Worm (Caenorhabditis elegans) whole organism, early embryonic: ENCODE data around the gene srv-22.

ENCODE experiments used
- B0310.2 ChIP-seq: sonication (generic microtip); optimal IDR thresholded peaks from 2 replicates; lab custom pipeline; 2016; ENCODE audit warnings: mild to moderate bottlenecking, missing genetic modification characterization, missing compliant biosample characterization
- F13C5.2 ChIP-seq: sonication (generic microtip); optimal IDR thresholded peaks from 2 replicates; lab custom pipeline; 2017; ENCODE audit warnings: mild to moderate bottlenecking, missing genetic modification characterization, inconsistent platforms, missing compliant biosample characterization
- aly-1 ChIP-seq: sonication (generic microtip); optimal IDR thresholded peaks from 2 replicates; lab custom pipeline; 2016; ENCODE audit warnings: missing genetic modification characterization, missing compliant biosample characterization
- ama-1 ChIP-seq: fragments of 150-350 bp; optimal IDR thresholded peaks from 2 replicates; lab custom pipeline; 2014
- ceh-13 ChIP-seq: fragments of 200-800 bp; sonication (Bioruptor generic); optimal IDR thresholded peaks from 2 replicates; lab custom pipeline; 2018; ENCODE audit warnings: mild to moderate bottlenecking, missing genetic modification characterization, missing compliant biosample characterization
- ceh-36 ChIP-seq: sonication (generic microtip); optimal IDR thresholded peaks from 2 replicates; lab custom pipeline; 2016; ENCODE audit warnings: missing genetic modification characterization, inconsistent platforms, missing compliant biosample characterization
- ets-7 ChIP-seq: sonication (generic microtip); optimal IDR thresholded peaks from 2 replicates; lab custom pipeline; 2016; ENCODE audit warnings: missing genotype, missing genetic modification characterization, missing compliant biosample characterization
- flt-1 ChIP-seq: fragments of 200-800 bp; sonication (Bioruptor generic); IDR thresholded peaks from 2 replicates; pipeline ENCODE4 v1.3.6; 2022; ENCODE audit warnings: missing genetic modification characterization, missing compliant biosample characterization
- hmbx-1 ChIP-seq: sonication (generic microtip); optimal IDR thresholded peaks from 2 replicates; lab custom pipeline; 2016; ENCODE audit warnings: mild to moderate bottlenecking, missing genetic modification characterization, missing compliant biosample characterization
- hmg-4 ChIP-seq: fragments of 200-800 bp; sonication (Bioruptor generic); optimal IDR thresholded peaks from 2 replicates; lab custom pipeline; 2018; ENCODE audit warnings: mild to moderate bottlenecking, missing genetic modification characterization, missing compliant biosample characterization
- hnd-1 ChIP-seq: sonication (generic microtip); optimal IDR thresholded peaks from 2 replicates; lab custom pipeline; 2016; ENCODE audit warnings: missing genetic modification characterization, missing compliant biosample characterization
- pes-1 ChIP-seq: fragments of 200-800 bp; sonication (Bioruptor generic); IDR thresholded peaks from 2 replicates; pipeline ENCODE4 v1.3.6; 2022; ENCODE audit warnings: missing genetic modification reagents, missing genetic modification characterization, missing compliant biosample characterization
- scrt-1 ChIP-seq: fragments of 200-800 bp; sonication (Bioruptor generic); IDR thresholded peaks from 2 replicates; pipeline ENCODE4 v1.3.6; 2022; ENCODE audit warnings: missing genetic modification characterization, missing compliant biosample characterization
- sea-1 ChIP-seq: fragments of 200-800 bp; sonication (Bioruptor generic); conservative IDR thresholded peaks from 2 replicates; pipeline ENCODE4 v1.3.6; 2022; ENCODE audit warnings: missing genetic modification characterization, missing compliant biosample characterization
- tbx-11 ChIP-seq: fragments of 200-800 bp; sonication (Bioruptor generic); IDR thresholded peaks from 2 replicates; pipeline ENCODE4 v1.3.6; 2022; ENCODE audit warnings: missing genetic modification characterization, missing compliant biosample characterization
- tbx-37 ChIP-seq: fragments of 200-800 bp; sonication (Bioruptor generic); conservative IDR thresholded peaks from 2 replicates; pipeline ENCODE4 v1.3.6; 2022; ENCODE audit warnings: missing genetic modification reagents, missing genetic modification characterization, missing compliant biosample characterization
- tra-4 ChIP-seq: sonication (generic microtip); optimal IDR thresholded peaks from 2 replicates; lab custom pipeline; 2017; ENCODE audit warnings: missing genetic modification characterization, missing compliant biosample characterization

srv-22 gene

ce11 chrIV:5839178-5839577, 40.6 kb downstream of the srv-22 start, which contains the start of gene C06E7.2:
C06E7.2 (plus strand) TSS chrIV:5839478.
- TF ChIP-seq ama-1 (lab: Kevin White, UChicago) (no peak), tbx-37 (GFP tag; lab: Robert Waterston, UW) (no peak), flt-1 (GFP tag; lab: Robert Waterston, UW) (no peak)

- TF ChIP-seq flt-1 (GFP tag; lab: Robert Waterston, UW), result no peak
- TF ChIP-seq ama-1 (lab: Kevin White, UChicago), result no peak
- no peak for TF ChIP-seq hnd-1 (tag; lab: Kevin White, UChicago)
- no peak for TF ChIP-seq hmbx-1
- no peak for TF ChIP-seq tra-4 (tag; lab: Kevin White, UChicago)
- TF ChIP-seq scrt-1 (GFP tag; lab: Robert Waterston, UW), result no peak
- no peak for TF ChIP-seq tbx-11
- no peak for TF ChIP-seq F13C5.2
- TF ChIP-seq hmg-4 (GFP tag; lab: Kevin White, UChicago), result no peak
- TF ChIP-seq ceh-13 (GFP tag; lab: Kevin White, UChicago), result no peak
- no peak for TF ChIP-seq pes-1 (GFP tag; lab: Robert Waterston, UW)
- TF ChIP-seq ceh-36 (tag; lab: Kevin White, UChicago), result no peak
- TF ChIP-seq ets-7, result no peak
- no peak for TF ChIP-seq sea-1 (GFP tag; lab: Robert Waterston, UW)
- no peak for TF ChIP-seq tbx-37 (GFP tag; lab: Robert Waterston, UW)
- TF ChIP-seq B0310.2 (tag; lab: Kevin White, UChicago), result no peak
- TF ChIP-seq aly-1 (tag; lab: Kevin White, UChicago), result no peak
These were observed 45.6 kb downstream of the srv-22 start for ce11 chrIV:5834182-5834581.

ce11 chrIV:5832801-5833200, 47.0 kb downstream of the srv-22 start:
- TF ChIP-seq tra-4 (tag; lab: Kevin White, UChicago), result no peak
- no peak for TF ChIP-seq ceh-13 (GFP tag; lab: Kevin White, UChicago)
- no peak for TF ChIP-seq hmg-4 (GFP tag; lab: Kevin White, UChicago)
- TF ChIP-seq ama-1 (lab: Kevin White, UChicago), result no peak
- no peak for TF ChIP-seq tbx-37 (GFP tag; lab: Robert Waterston, UW)
- TF ChIP-seq ceh-36 (tag; lab: Kevin White, UChicago), result no peak
- TF ChIP-seq scrt-1 (GFP tag; lab: Robert Waterston, UW), result no peak
- TF ChIP-seq F13C5.2, result no peak
- no peak for TF ChIP-seq hmbx-1
- no peak for TF ChIP-seq B0310.2 (tag; lab: Kevin White, UChicago)
- TF ChIP-seq ets-7, result no peak
- no peak for TF ChIP-seq pes-1 (GFP tag; lab: Robert Waterston, UW)
